Worm (Caenorhabditis elegans): ENCODE data around the gene K12H4.7.

Gene K12H4.7

ce11 chrIII:8050944-8051343, at the start of gene K12H4.7:
TSS of gene K12H4.7 (minus strand) at chrIII:8051081.
- no peak for TF ChIP-seq blmp-1 (tag; optimal IDR thresholded peaks at IDR 0.05; ENCODE audit: insufficient read depth)
- TF ChIP-seq dmd-4 (tag; optimal IDR thresholded peaks at IDR 0.05): no peak
- no peak for TF ChIP-seq nhr-129 (tag; optimal IDR thresholded peaks at IDR 0.05)
- no peak for TF ChIP-seq sem-4 (tag; optimal IDR thresholded peaks at IDR 0.05)
- no peak for TF ChIP-seq Y55F3AM.14 (GFP tag; optimal IDR thresholded peaks at IDR 0.05)
- no peak for TF ChIP-seq lin-11 (tag; optimal IDR thresholded peaks at IDR 0.05)
- no peak for TF ChIP-seq lsy-2 (tag; optimal IDR thresholded peaks at IDR 0.05)
- peak; percentile 1 for TF ChIP-seq sma-9 (GFP tag; optimal IDR thresholded peaks at IDR 0.05)
- TF ChIP-seq sma-9 (tag; optimal IDR thresholded peaks at IDR 0.05): no peak
- TF ChIP-seq mdl-1 (tag; optimal IDR thresholded peaks at IDR 0.05): no peak
- TF ChIP-seq nhr-6 (tag; optimal IDR thresholded peaks at IDR 0.05): no peak
- peak; percentile 93 for TF ChIP-seq fos-1 (tag; optimal IDR thresholded peaks at IDR 0.05)
- peak; percentile 26 for TF ChIP-seq skn-1 (tag; optimal IDR thresholded peaks at IDR 0.05)
- no peak for TF ChIP-seq gmeb-1 (tag; optimal IDR thresholded peaks at IDR 0.05)
- peak; percentile 63 for TF ChIP-seq crh-2 (tag; optimal IDR thresholded peaks at IDR 0.05)
- no peak for TF ChIP-seq ztf-11 (tag; optimal IDR thresholded peaks at IDR 0.05)
- TF ChIP-seq nhr-23 (tag; optimal IDR thresholded peaks at IDR 0.05): no peak
- no peak for TF ChIP-seq sma-3 (GFP tag; optimal IDR thresholded peaks at IDR 0.05)
- TF ChIP-seq ama-1 (optimal IDR thresholded peaks at IDR 0.05): no peak
- no peak for TF ChIP-seq nhr-10 (tag; optimal IDR thresholded peaks at IDR 0.05)
- no peak for TF ChIP-seq unc-55 (GFP tag; optimal IDR thresholded peaks at IDR 0.05)
- no peak for TF ChIP-seq peb-1 (tag; optimal IDR thresholded peaks at IDR 0.05)

ce11 chrIII:8099022-8099421, 48.1 kb upstream of the K12H4.7 start, which contains the start of gene K06H7.1:
TSS of gene K06H7.1 (plus strand) at chrIII:8099322.
- no peak for TF ChIP-seq sma-9 (GFP tag; optimal IDR thresholded peaks at IDR 0.05)
- no peak for TF ChIP-seq sma-9 (tag; optimal IDR thresholded peaks at IDR 0.05)
- TF ChIP-seq elt-1 (tag; optimal IDR thresholded peaks at IDR 0.05): no peak
- no peak for TF ChIP-seq nhr-11 (tag; optimal IDR thresholded peaks at IDR 0.05)
- no peak for TF ChIP-seq zag-1 (tag; optimal IDR thresholded peaks at IDR 0.05)
- no peak for TF ChIP-seq mab-5 (tag; optimal IDR thresholded peaks at IDR 0.05)
- no peak for TF ChIP-seq nhr-12 (tag; optimal IDR thresholded peaks at IDR 0.05)
- no peak for TF ChIP-seq crh-2 (tag; optimal IDR thresholded peaks at IDR 0.05)
- TF ChIP-seq unc-55 (GFP tag; optimal IDR thresholded peaks at IDR 0.05): no peak
- no peak for TF ChIP-seq F13H6.1 (tag; optimal IDR thresholded peaks at IDR 0.05)
- TF ChIP-seq nhr-21 (tag; optimal IDR thresholded peaks at IDR 0.05): no peak
- TF ChIP-seq nhr-10 (tag; optimal IDR thresholded peaks at IDR 0.05): no peak
- TF ChIP-seq sma-3 (GFP tag; optimal IDR thresholded peaks at IDR 0.05): no peak
- no peak for TF ChIP-seq ama-1 (optimal IDR thresholded peaks at IDR 0.05)
- TF ChIP-seq ztf-1 (GFP tag; conservative IDR thresholded peaks at IDR 0.05): no peak
- no peak for TF ChIP-seq nhr-237 (tag; optimal IDR thresholded peaks at IDR 0.05)
- no peak for TF ChIP-seq blmp-1 (tag; optimal IDR thresholded peaks at IDR 0.05; ENCODE audit: insufficient read depth)

ce11 chrIII:8098116-8098515, 47.2 kb upstream of the K12H4.7 start, which contains the start of gene K06H7.8:
TSS of gene K06H7.8 (minus strand) at chrIII:8098216.
- TF ChIP-seq egl-27 (tag; optimal IDR thresholded peaks at IDR 0.05) (no peak), ceh-16 (tag; optimal IDR thresholded peaks at IDR 0.05) (no peak), nhr-12 (tag; optimal IDR thresholded peaks at IDR 0.05) (no peak), fos-1 (tag; optimal IDR thresholded peaks at IDR 0.05) (no peak), nhr-11 (tag; optimal IDR thresholded peaks at IDR 0.05) (no peak)

- no peak for TF ChIP-seq nhr-12 (tag; optimal IDR thresholded peaks at IDR 0.05)
- no peak for TF ChIP-seq egl-27 (tag; optimal IDR thresholded peaks at IDR 0.05)
- peak; percentile 63 to 85 for TF ChIP-seq lsy-2 (tag; optimal IDR thresholded peaks at IDR 0.05)
- peak; percentile 31 for TF ChIP-seq zag-1 (tag; optimal IDR thresholded peaks at IDR 0.05)
- no peak for TF ChIP-seq mbf-1 (tag; optimal IDR thresholded peaks at IDR 0.05)
- no peak for TF ChIP-seq dmd-4 (tag; optimal IDR thresholded peaks at IDR 0.05)
- peak; percentile 95 for TF ChIP-seq C34F6.9 (tag; optimal IDR thresholded peaks at IDR 0.05)
- TF ChIP-seq nhr-6 (tag; optimal IDR thresholded peaks at IDR 0.05): peak; percentile 22
- TF ChIP-seq unc-55 (GFP tag; optimal IDR thresholded peaks at IDR 0.05): peak; percentile 83
- TF ChIP-seq skn-1 (tag; optimal IDR thresholded peaks at IDR 0.05): peak; percentile 28
- peak; percentile 36 for TF ChIP-seq fos-1 (tag; optimal IDR thresholded peaks at IDR 0.05)
- peak; percentile 45 for TF ChIP-seq gmeb-1 (tag; optimal IDR thresholded peaks at IDR 0.05)
- TF ChIP-seq blmp-1 (tag; optimal IDR thresholded peaks at IDR 0.05; ENCODE audit: insufficient read depth): no peak
- no peak for TF ChIP-seq ceh-82 (tag; optimal IDR thresholded peaks at IDR 0.05)
- peak; percentile 46 for TF ChIP-seq nhr-25 (tag; optimal IDR thresholded peaks at IDR 0.05)
- TF ChIP-seq mab-5 (tag; optimal IDR thresholded peaks at IDR 0.05): peak; percentile 65
- peak; percentile 3 for TF ChIP-seq ztf-4 (tag; optimal IDR thresholded peaks at IDR 0.05)
- TF ChIP-seq lin-13 (GFP tag; optimal IDR thresholded peaks at IDR 0.05): peak; percentile 28
- no peak for TF ChIP-seq Y55F3AM.14 (GFP tag; optimal IDR thresholded peaks at IDR 0.05)
- no peak for TF ChIP-seq ceh-16 (tag; optimal IDR thresholded peaks at IDR 0.05)
- peak; percentile 20 for TF ChIP-seq sem-4 (tag; optimal IDR thresholded peaks at IDR 0.05)
- peak; percentile 76 for TF ChIP-seq nhr-129 (tag; optimal IDR thresholded peaks at IDR 0.05)
- TF ChIP-seq crh-2 (tag; optimal IDR thresholded peaks at IDR 0.05): peak; percentile 74
These were observed 42.3 kb upstream of the K12H4.7 start, which contains the start of gene K06H7.2 for ce11 chrIII:8093079-8093623. TSS of gene K06H7.2 (plus strand) at chrIII:8093573.

Measured in whole organism, L2 larva.